Fruit fly (Drosophila melanogaster): ENCODE data around the gene CG34307.

Gene CG34307

DNA sequence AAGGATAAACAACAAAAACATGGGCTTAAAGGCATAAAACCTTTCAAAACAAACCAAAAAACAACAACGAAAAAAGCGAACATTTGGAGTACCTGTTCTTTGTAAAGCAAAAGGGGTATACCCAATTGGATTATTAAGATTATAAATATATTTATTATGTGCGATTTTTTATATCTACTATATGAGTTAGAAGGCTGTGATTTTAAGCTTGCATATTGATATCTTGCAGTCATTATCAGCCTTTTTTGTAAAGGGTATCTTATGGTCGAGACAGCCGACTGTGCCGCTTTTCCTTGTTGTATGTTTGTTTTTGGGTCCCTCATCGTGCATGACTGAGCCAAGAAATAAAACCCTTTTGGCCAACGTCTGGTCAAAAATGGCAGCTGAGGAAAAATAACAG is 24.7 kb upstream of the CG34307 start (continued):
- peak; percentile 56 for TF ChIP-seq lz (GFP tag; optimal IDR thresholded peaks at IDR 0.05)
- peak; percentile 36 for TF ChIP-seq CG8632 (GFP tag; optimal IDR thresholded peaks at IDR 0.05)
- TF ChIP-seq Gug (GFP tag; IDR thresholded peaks at IDR 0.05) = no peak
- TF ChIP-seq CG11762 (GFP tag; optimal IDR thresholded peaks at IDR 0.05; ENCODE audit: insufficient read depth) = peak; percentile 53
- no peak for TF ChIP-seq CG6808 (GFP tag; optimal IDR thresholded peaks at IDR 0.05)
- no peak for TF ChIP-seq Lpt (GFP tag; optimal IDR thresholded peaks at IDR 0.05)
- peak; percentile 41 for TF ChIP-seq CG7368 (GFP tag; optimal IDR thresholded peaks at IDR 0.05)

DNA sequence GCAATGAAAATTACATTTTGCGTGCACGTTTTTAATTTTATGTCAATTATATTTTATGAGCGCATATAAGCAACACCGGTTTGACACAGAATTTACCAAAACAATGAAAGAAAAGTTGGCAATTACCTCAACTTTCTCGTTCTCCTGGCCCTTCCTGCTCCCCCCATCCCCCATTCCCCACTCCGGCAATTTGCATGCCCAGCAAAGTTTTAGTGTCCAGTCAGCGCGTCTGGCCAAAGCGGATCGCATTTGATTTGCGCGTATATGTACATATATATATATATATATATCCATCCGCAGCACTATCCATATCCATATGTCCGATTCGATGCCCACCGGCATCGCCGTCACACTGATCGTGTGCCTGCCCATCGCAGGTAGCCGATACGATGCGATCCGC is 20.6 kb upstream of the CG34307 start:
- TF ChIP-seq Lpt (GFP tag; optimal IDR thresholded peaks at IDR 0.05) = no peak
- no peak for TF ChIP-seq CG10669 (GFP tag; optimal IDR thresholded peaks at IDR 0.05)
- TF ChIP-seq lz (GFP tag; optimal IDR thresholded peaks at IDR 0.05) = no peak
- no peak for TF ChIP-seq Smox (GFP tag; optimal IDR thresholded peaks at IDR 0.05)
- TF ChIP-seq Hr38 (GFP tag; optimal IDR thresholded peaks at IDR 0.05) = no peak
- TF ChIP-seq Hr4 (GFP tag; optimal IDR thresholded peaks at IDR 0.05) = no peak
- TF ChIP-seq Ets96B (tag; optimal IDR thresholded peaks at IDR 0.05) = no peak
- no peak for TF ChIP-seq CG6276 (GFP tag; optimal IDR thresholded peaks at IDR 0.05)

DNA sequence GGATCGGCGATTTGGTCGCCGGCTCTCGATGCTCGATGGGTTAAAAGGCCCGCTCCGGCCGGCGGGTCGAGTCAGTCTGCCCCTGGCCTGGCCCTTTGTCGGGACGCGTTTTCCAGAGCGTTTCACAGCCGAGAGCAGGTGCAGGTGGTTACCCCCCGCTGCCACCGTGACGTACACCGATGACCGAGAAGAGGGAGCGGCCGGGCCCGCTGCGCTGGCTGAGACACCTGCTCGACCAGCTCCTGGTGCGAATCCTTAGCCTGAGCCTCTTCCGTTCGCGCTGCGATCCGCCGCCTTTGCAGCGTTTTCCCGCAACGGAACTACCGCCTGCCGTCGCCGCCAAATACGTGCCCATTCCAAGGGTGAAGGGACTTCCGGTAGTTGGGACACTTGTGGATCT is 20.2 kb upstream of the CG34307 start, which contains the start of gene sad:
Gene sad (plus strand): TSS at position 74 of the 400 bp plus-strand sequence.
- no peak for TF ChIP-seq CG8119 (GFP tag; IDR thresholded peaks at IDR 0.05)
- peak; percentile 10 for TF ChIP-seq Eip78C (GFP tag)

DNA sequence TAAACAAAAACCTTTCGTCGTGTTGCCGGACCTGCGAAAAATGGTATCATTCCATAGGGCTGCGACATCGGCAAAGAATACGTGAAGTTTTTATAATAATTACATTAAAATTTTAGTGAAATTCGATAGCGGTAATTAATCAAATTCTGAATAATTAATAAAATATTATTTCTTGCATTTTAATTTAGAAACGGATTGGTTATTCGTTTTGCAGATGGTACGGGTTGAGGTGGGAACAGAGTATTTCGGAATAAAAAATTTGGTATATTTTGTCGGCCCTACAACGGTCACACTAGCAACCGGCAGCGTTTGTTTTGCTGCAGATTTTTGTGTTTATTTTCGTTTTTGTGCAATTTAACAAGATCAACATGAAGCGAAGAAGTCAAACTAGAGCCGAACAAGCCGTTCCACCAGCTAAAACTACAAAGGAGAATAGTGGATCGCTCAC is 14.9 kb upstream of the CG34307 start, which contains the start of the genes CG6962 and CG31368:
Gene CG6962 (minus strand): TSS at position 29 of the 448 bp plus-strand sequence.
Gene CG31368 (plus strand): TSS at position 285 of the 448 bp plus-strand sequence.
- TF ChIP-seq Lpt (GFP tag; optimal IDR thresholded peaks at IDR 0.05) (peak; percentile 3), achi (GFP tag; optimal IDR thresholded peaks at IDR 0.05) (peak; percentile 57), eg (GFP tag; IDR thresholded peaks at IDR 0.05) (peak; percentile 82), pdm3 (GFP tag; optimal IDR thresholded peaks at IDR 0.05) (peak; percentile 77), Met (GFP tag; optimal IDR thresholded peaks at IDR 0.05) (no peak), CG3919 (GFP tag; optimal IDR thresholded peaks at IDR 0.05) (peak; percentile 72), CG10669 (GFP tag; optimal IDR thresholded peaks at IDR 0.05) (peak; percentile 63), Eip78C (GFP tag) (peak; percentile 85), Hr38 (GFP tag; optimal IDR thresholded peaks at IDR 0.05) (no peak), OdsH (GFP tag; optimal IDR thresholded peaks at IDR 0.05) (peak; percentile 79), Ets96B (tag; optimal IDR thresholded peaks at IDR 0.05) (peak; percentile 54), CG32006 (GFP tag; optimal IDR thresholded peaks at IDR 0.05) (peak; percentile 69), CG4318 (GFP tag; optimal IDR thresholded peaks at IDR 0.05) (peak; percentile 59), CG31627 (GFP tag; optimal IDR thresholded peaks at IDR 0.05) (peak; percentile 77), Gug (GFP tag; IDR thresholded peaks at IDR 0.05) (peak; percentile 80), esn (GFP tag; optimal IDR thresholded peaks at IDR 0.05) (peak; percentile 74), Blimp-1 (GFP tag; optimal IDR thresholded peaks at IDR 0.05) (no peak), lz (GFP tag; optimal IDR thresholded peaks at IDR 0.05) (peak; percentile 78), salr (GFP tag; optimal IDR thresholded peaks at IDR 0.05) (no peak), CG6276 (GFP tag; optimal IDR thresholded peaks at IDR 0.05) (no peak), CG10631 (GFP tag; optimal IDR thresholded peaks at IDR 0.05) (peak; percentile 80), CG6163 (GFP tag; IDR thresholded peaks at IDR 0.05) (peak; percentile 71; the same call in 2 of the 3 replicates), CG3032 (tag; optimal IDR thresholded peaks at IDR 0.05) (peak; percentile 82), CG11294 (GFP tag; IDR thresholded peaks at IDR 0.05) (peak; percentile 50; the same call in 1 of the 2 replicates), dsx (GFP tag; optimal IDR thresholded peaks at IDR 0.05; ENCODE audit: poor library complexity, severe bottlenecking) (no peak), Smox (GFP tag; optimal IDR thresholded peaks at IDR 0.05) (peak; percentile 71), vri (GFP tag; optimal IDR thresholded peaks at IDR 0.05) (no peak), Ets21C (GFP tag; optimal IDR thresholded peaks at IDR 0.05) (peak; percentile 64), CG6854 (GFP tag; optimal IDR thresholded peaks at IDR 0.05) (no peak), Sox15 (GFP tag; optimal IDR thresholded peaks at IDR 0.05) (peak; percentile 69), CG15336 (GFP tag; IDR thresholded peaks at IDR 0.05) (peak; percentile 53; the same call in 1 of the 2 replicates), net (GFP tag; optimal IDR thresholded peaks at IDR 0.05) (no peak), Eip75B (GFP tag; optimal IDR thresholded peaks at IDR 0.05) (peak; percentile 71), CG11762 (GFP tag; optimal IDR thresholded peaks at IDR 0.05; ENCODE audit: insufficient read depth) (no peak), Sox102F (GFP tag; optimal IDR thresholded peaks at IDR 0.05) (peak; percentile 40), acj6 (GFP tag; optimal IDR thresholded peaks at IDR 0.05) (peak; percentile 81), CG7368 (GFP tag; optimal IDR thresholded peaks at IDR 0.05) (no peak), ss (GFP tag; optimal IDR thresholded peaks at IDR 0.05) (no peak), CG8319 (GFP tag; optimal IDR thresholded peaks at IDR 0.05) (peak; percentile 36), CG8632 (GFP tag; optimal IDR thresholded peaks at IDR 0.05) (peak; percentile 2)

Measured in whole organism, prepupa.